Worm (Caenorhabditis elegans): ENCODE data around the gene Y54E2A.7.
A peak's percentile ranks its signal among the peaks of the same experiment; 100 is the strongest.

Y54E2A.7 gene

ce11 chrII:14812231-14812630 lies 39.4 kb upstream of the Y54E2A.7 start, which contains the start of gene osta-3:
Gene osta-3 (plus strand): TSS chrII:14812531.
- TF ChIP-seq sea-2 (GFP tag; IDR thresholded peaks at IDR 0.05) (no peak), madf-6 (GFP tag; IDR thresholded peaks at IDR 0.05) (peak; percentile 54; the same call in 1 of the 2 replicates), fkh-3 (tag; optimal IDR thresholded peaks at IDR 0.05) (no peak), lsl-1 (GFP tag; optimal IDR thresholded peaks at IDR 0.05) (no peak), efl-1 (GFP tag; optimal IDR thresholded peaks at IDR 0.05) (peak; percentile 13)

- no peak for TF ChIP-seq lsy-27 (tag; optimal IDR thresholded peaks at IDR 0.05; ENCODE audit: borderline replicate concordance, insufficient read depth)
- no peak for TF ChIP-seq Y95B8A.8 (GFP tag; IDR thresholded peaks at IDR 0.05)
- no peak for TF ChIP-seq Y79H2A.3 (GFP tag; conservative IDR thresholded peaks at IDR 0.05)
- TF ChIP-seq hmg-1.2 (GFP tag; IDR thresholded peaks at IDR 0.05): peak; percentile 80; the same call in 1 of the 2 replicates
- no peak for TF ChIP-seq hmg-20 (GFP tag; IDR thresholded peaks at IDR 0.05)
- TF ChIP-seq nhr-80 (tag; optimal IDR thresholded peaks at IDR 0.05): peak; percentile 53
- no peak for TF ChIP-seq ceh-79 (tag; optimal IDR thresholded peaks at IDR 0.05)
- TF ChIP-seq him-1 (tag; optimal IDR thresholded peaks at IDR 0.05): no peak
- TF ChIP-seq D2030.7 (GFP tag; IDR thresholded peaks at IDR 0.05): no peak
- no peak for TF ChIP-seq ccch-3 (GFP tag; optimal IDR thresholded peaks at IDR 0.05)
- TF ChIP-seq lin-26 (GFP tag; IDR thresholded peaks at IDR 0.05): no peak
- no peak for TF ChIP-seq lin-40 (tag; optimal IDR thresholded peaks at IDR 0.05)
- TF ChIP-seq F57C9.4 (tag; optimal IDR thresholded peaks at IDR 0.05): no peak
- 0 out of 2 replicates have a peak, but pooled peaks have one; percentile 12 for TF ChIP-seq cebp-1 (GFP tag; IDR thresholded peaks at IDR 0.05)
- peak; percentile 45 for TF ChIP-seq cebp-1 (tag; optimal IDR thresholded peaks at IDR 0.05)
- TF ChIP-seq fkh-3 (tag; optimal IDR thresholded peaks at IDR 0.05): no peak
- TF ChIP-seq lin-35 (GFP tag; optimal IDR thresholded peaks at IDR 0.05): no peak
- TF ChIP-seq ztf-18 (tag; optimal IDR thresholded peaks at IDR 0.05): no peak
- TF ChIP-seq pha-4 (tag; optimal IDR thresholded peaks at IDR 0.05): no peak
- no peak for TF ChIP-seq snpc-1.1 (tag; optimal IDR thresholded peaks at IDR 0.05; ENCODE audit: insufficient read depth)
- TF ChIP-seq tbp1 (GFP tag; optimal IDR thresholded peaks at IDR 0.05): no peak
- TF ChIP-seq unc-62 (GFP tag; optimal IDR thresholded peaks at IDR 0.05): peak; percentile 38
- TF ChIP-seq hrde-1 (tag; optimal IDR thresholded peaks at IDR 0.05; ENCODE audit: borderline replicate concordance): no peak
- TF ChIP-seq ztf-26 (tag; optimal IDR thresholded peaks at IDR 0.05): no peak
- 0 out of 2 replicates have a peak, but pooled peaks have one; percentile 21 for TF ChIP-seq zfh-2 (GFP tag; conservative IDR thresholded peaks at IDR 0.05)
- TF ChIP-seq ceh-58 (GFP tag; IDR thresholded peaks at IDR 0.05): no peak
- no peak for TF ChIP-seq madf-8 (GFP tag; conservative IDR thresholded peaks at IDR 0.05)
- no peak for TF ChIP-seq Y56A3A.18 (GFP tag; IDR thresholded peaks at IDR 0.05)
- TF ChIP-seq ekl-4 (GFP tag; IDR thresholded peaks at IDR 0.05): no peak
- no peak for TF ChIP-seq lag-1 (GFP tag; IDR thresholded peaks at IDR 0.05)
Observed at ce11 chrII:14811472-14811871, 38.7 kb upstream of the Y54E2A.7 start.

- TF ChIP-seq snpc-4 (GFP tag; optimal IDR thresholded peaks at IDR 0.05) (no peak), snpc-4 (tag; optimal IDR thresholded peaks at IDR 0.05) (peak in 1 of 4 experiments; percentile 17), aptf-3 (GFP tag; IDR thresholded peaks at IDR 0.05) (no peak), cebp-1 (GFP tag; IDR thresholded peaks at IDR 0.05) (no peak), cebp-1 (tag; optimal IDR thresholded peaks at IDR 0.05) (peak; percentile 18)
Observed at ce11 chrII:14810609-14811008, 37.8 kb upstream of the Y54E2A.7 start.

Data from whole organism, young adult.